Worm (Caenorhabditis elegans): Measurements from ENCODE around the gene W06G6.9.

The W06G6.9 gene

ce11 chrV:16610094-16610493, 36.2 kb downstream of the W06G6.9 start:
- peak; percentile 13 for TF ChIP-seq crh-2 (tag; optimal IDR thresholded peaks at IDR 0.05)
- no peak for TF ChIP-seq lin-13 (GFP tag; optimal IDR thresholded peaks at IDR 0.05)
- TF ChIP-seq elt-1 (tag; optimal IDR thresholded peaks at IDR 0.05), result no peak
- peak; percentile 10 for TF ChIP-seq sma-9 (GFP tag; optimal IDR thresholded peaks at IDR 0.05)
- TF ChIP-seq sma-9 (tag; optimal IDR thresholded peaks at IDR 0.05), result no peak
- peak; percentile 84 for TF ChIP-seq fos-1 (tag; optimal IDR thresholded peaks at IDR 0.05)

- peak; percentile 24 for TF ChIP-seq fos-1 (tag; optimal IDR thresholded peaks at IDR 0.05)
- no peak for TF ChIP-seq ztf-11 (tag; optimal IDR thresholded peaks at IDR 0.05)
- no peak for TF ChIP-seq R02D3.7 (tag; optimal IDR thresholded peaks at IDR 0.05)
These were observed 37.8 kb downstream of the W06G6.9 start for ce11 chrV:16608478-16608877.

DNA sequence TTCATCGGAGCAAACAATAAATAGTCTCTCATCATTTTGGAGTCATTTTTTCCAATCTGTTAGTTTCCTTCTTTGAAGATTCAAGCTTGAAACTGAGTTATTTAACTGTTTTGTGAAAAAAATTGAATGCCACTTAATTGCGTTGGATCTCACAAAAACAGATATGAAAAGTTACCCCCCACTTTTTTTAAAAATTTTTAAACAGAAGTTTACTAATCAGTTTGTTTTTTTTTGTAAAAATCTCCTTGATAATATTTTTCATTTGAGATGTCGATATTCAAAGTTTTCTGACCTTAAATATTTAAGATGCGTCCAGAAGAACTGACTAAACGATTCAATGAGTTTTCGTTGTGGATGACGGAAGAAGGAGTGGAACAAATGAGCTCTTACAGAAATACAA, 40.0 kb downstream of the W06G6.9 start, which contains the start of gene Y32B12C.1:
TSS of gene Y32B12C.1 (plus strand) at position 301 of the 400 bp plus-strand sequence.
- TF ChIP-seq Y55F3AM.14 (GFP tag; optimal IDR thresholded peaks at IDR 0.05), result no peak
- TF ChIP-seq ama-1 (optimal IDR thresholded peaks at IDR 0.05), result no peak
- TF ChIP-seq aly-2 (tag; optimal IDR thresholded peaks at IDR 0.05), result no peak
- TF ChIP-seq unc-39 (tag; optimal IDR thresholded peaks at IDR 0.05), result no peak
- no peak for TF ChIP-seq nhr-6 (tag; optimal IDR thresholded peaks at IDR 0.05)

ce11 chrV:16605463-16605862, 40.8 kb downstream of the W06G6.9 start:
- TF ChIP-seq nhr-6 (tag; optimal IDR thresholded peaks at IDR 0.05) (no peak), fos-1 (tag; optimal IDR thresholded peaks at IDR 0.05) (peak; percentile 74), mab-5 (tag; optimal IDR thresholded peaks at IDR 0.05) (no peak)

- peak; percentile 18 for TF ChIP-seq fos-1 (tag; optimal IDR thresholded peaks at IDR 0.05)
- TF ChIP-seq alr-1 (tag; optimal IDR thresholded peaks at IDR 0.05), result no peak
These were observed 42.0 kb downstream of the W06G6.9 start for ce11 chrV:16604301-16604700.

DNA sequence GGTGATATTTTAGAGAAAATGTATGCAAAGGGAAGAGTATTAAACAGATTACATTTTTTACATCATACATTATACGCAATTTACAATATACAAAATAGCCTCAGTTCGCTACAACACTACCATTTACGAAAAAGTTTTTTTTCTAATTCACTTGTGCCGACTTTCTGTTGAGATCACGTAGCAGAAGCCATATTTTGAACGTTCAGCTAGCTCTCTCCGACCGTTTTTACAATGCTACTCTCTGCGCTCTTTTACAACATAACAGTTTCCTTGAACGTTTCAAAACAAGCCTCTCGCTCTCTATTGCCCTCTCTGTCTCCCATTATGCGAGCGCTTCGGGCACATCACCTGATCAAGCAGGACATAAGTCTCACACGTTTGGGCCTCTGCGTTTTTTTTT, 43.2 kb downstream of the W06G6.9 start, which contains the start of gene T03E6.8:
TSS of gene T03E6.8 (minus strand) at position 101 of the 400 bp plus-strand sequence.
- TF ChIP-seq ama-1 (optimal IDR thresholded peaks at IDR 0.05) (no peak), alr-1 (tag; optimal IDR thresholded peaks at IDR 0.05) (no peak), snpc-4 (tag; optimal IDR thresholded peaks at IDR 0.05) (no peak), zag-1 (tag; optimal IDR thresholded peaks at IDR 0.05) (no peak), skn-1 (tag; optimal IDR thresholded peaks at IDR 0.05) (no peak), mdl-1 (tag; optimal IDR thresholded peaks at IDR 0.05) (no peak), elt-3 (tag; optimal IDR thresholded peaks at IDR 0.05) (no peak), lin-11 (tag; optimal IDR thresholded peaks at IDR 0.05) (no peak), nhr-129 (tag; optimal IDR thresholded peaks at IDR 0.05) (no peak), crh-2 (tag; optimal IDR thresholded peaks at IDR 0.05) (no peak), unc-62 (GFP tag; optimal IDR thresholded peaks at IDR 0.05) (no peak), sem-4 (tag; optimal IDR thresholded peaks at IDR 0.05) (no peak), nhr-77 (tag; optimal IDR thresholded peaks at IDR 0.05) (no peak)

- TF ChIP-seq elt-3 (tag; optimal IDR thresholded peaks at IDR 0.05) (no peak), blmp-1 (tag; optimal IDR thresholded peaks at IDR 0.05; ENCODE audit: insufficient read depth) (no peak), fos-1 (tag; optimal IDR thresholded peaks at IDR 0.05) (no peak), C34F6.9 (tag; optimal IDR thresholded peaks at IDR 0.05) (no peak), ceh-82 (tag; optimal IDR thresholded peaks at IDR 0.05) (no peak), ztf-11 (tag; optimal IDR thresholded peaks at IDR 0.05) (no peak), nhr-10 (tag; optimal IDR thresholded peaks at IDR 0.05) (no peak), unc-62 (GFP tag; optimal IDR thresholded peaks at IDR 0.05) (no peak)
These were observed 45.6 kb downstream of the W06G6.9 start, which contains the start of gene T03E6.9 for ce11 chrV:16600623-16601022. Gene T03E6.9 (minus strand): TSS chrV:16600723.

- TF ChIP-seq Y55F3AM.14 (GFP tag; optimal IDR thresholded peaks at IDR 0.05) (no peak), R02D3.7 (tag; optimal IDR thresholded peaks at IDR 0.05) (no peak), ztf-4 (tag; optimal IDR thresholded peaks at IDR 0.05) (no peak), alr-1 (tag; optimal IDR thresholded peaks at IDR 0.05) (no peak), sem-4 (tag; optimal IDR thresholded peaks at IDR 0.05) (no peak), lsy-2 (tag; optimal IDR thresholded peaks at IDR 0.05) (no peak), nhr-10 (tag; optimal IDR thresholded peaks at IDR 0.05) (no peak), skn-1 (tag; optimal IDR thresholded peaks at IDR 0.05) (no peak)
These were observed 46.4 kb downstream of the W06G6.9 start for ce11 chrV:16599835-16600234.

All from whole organism, L2 larva.